Fruit fly (Drosophila melanogaster) whole organism, embryonic: Measurements from ENCODE around the gene ohgt.

Source experiments
- Bdp1 ChIP-seq: fragments of 200-800 bp; sonication (Bioruptor generic); optimal IDR thresholded peaks from 3 replicates; lab custom pipeline; 2016; ENCODE audit warnings: missing biosample characterization, missing genetic modification characterization
- CG10654 ChIP-seq: fragments of 200-800 bp; sonication (Bioruptor generic); optimal IDR thresholded peaks from 2 replicates; lab custom pipeline; 2016; ENCODE audit warnings: missing biosample characterization, missing genetic modification characterization
- CG11247 ChIP-seq: fragments of 200-800 bp; sonication (Bioruptor generic); IDR thresholded peaks from 2 replicates; pipeline ENCODE4 v1.3.6; 2022; ENCODE audit warnings: missing biosample characterization, missing genetic modification characterization
- CG11398 ChIP-seq: fragments of 200-800 bp; sonication (Bioruptor generic); optimal IDR thresholded peaks from 2 replicates; lab custom pipeline; 2016; ENCODE audit warnings: missing biosample characterization, missing genetic modification characterization
- CG14667 ChIP-seq: fragments of 200-800 bp; sonication (Bioruptor generic); IDR thresholded peaks from 2 replicates; pipeline ENCODE4 v1.3.6; 2022; ENCODE audit warnings: missing biosample characterization, missing genetic modification characterization
- CG15601 ChIP-seq: fragments of 200-800 bp; sonication (Bioruptor generic); optimal IDR thresholded peaks from 3 replicates; lab custom pipeline; 2019; ENCODE audit warnings: missing biosample characterization, mild to moderate bottlenecking, missing genetic modification characterization, moderate library complexity
- CG15696 ChIP-seq: fragments of 200-800 bp; sonication (Bioruptor generic); optimal IDR thresholded peaks from 2 replicates; lab custom pipeline; 2019; ENCODE audit warnings: missing biosample characterization, mild to moderate bottlenecking, missing genetic modification characterization, moderate library complexity
- CG1832 ChIP-seq: fragments of 200-800 bp; sonication (Bioruptor generic); optimal IDR thresholded peaks from 2 replicates; lab custom pipeline; 2017; ENCODE audit warnings: missing biosample characterization, mild to moderate bottlenecking, missing genetic modification characterization, inconsistent platforms
- CG3281 ChIP-seq: fragments of 200-800 bp; sonication (Bioruptor generic); optimal IDR thresholded peaks from 3 replicates; lab custom pipeline; 2017; ENCODE audit warnings: missing biosample characterization, mild to moderate bottlenecking, missing genetic modification characterization
- CG34224 ChIP-seq: fragments of 200-800 bp; sonication (Bioruptor generic); IDR thresholded peaks from 3 replicates; pipeline ENCODE4 v1.3.6; 2022; ENCODE audit warnings: missing biosample characterization, missing genetic modification characterization; ENCODE audit not compliant: partially characterized antibody
- CG4282 ChIP-seq: fragments of 200-800 bp; sonication (Bioruptor generic); optimal IDR thresholded peaks from 2 replicates; lab custom pipeline; 2016; ENCODE audit warnings: missing biosample characterization, missing genetic modification characterization
- CG4424 ChIP-seq: fragments of 200-800 bp; sonication (Bioruptor generic); optimal IDR thresholded peaks from 3 replicates; lab custom pipeline; 2016; ENCODE audit warnings: missing biosample characterization, missing genetic modification characterization
- CG4820 ChIP-seq: fragments of 200-800 bp; sonication (Bioruptor generic); optimal IDR thresholded peaks from 3 replicates; lab custom pipeline; 2016; ENCODE audit warnings: missing biosample characterization, missing genetic modification characterization
- CG5245 ChIP-seq: fragments of 200-800 bp; sonication (Bioruptor generic); optimal IDR thresholded peaks from 3 replicates; lab custom pipeline; 2016; ENCODE audit warnings: missing biosample characterization, missing genetic modification characterization
- CG7556 ChIP-seq: fragments of 200-800 bp; sonication (Bioruptor generic); optimal IDR thresholded peaks from 2 replicates; lab custom pipeline; 2017; ENCODE audit warnings: missing biosample characterization, mild to moderate bottlenecking, missing genetic modification characterization
- CG9609 ChIP-seq: fragments of 200-800 bp; sonication (Bioruptor generic); optimal IDR thresholded peaks from 3 replicates; lab custom pipeline; 2016; ENCODE audit warnings: missing biosample characterization, missing genetic modification characterization
- Camta ChIP-seq: fragments of 200-800 bp; sonication (Bioruptor generic); optimal IDR thresholded peaks from 2 replicates; lab custom pipeline; 2016; ENCODE audit warnings: missing biosample characterization, missing genetic modification characterization
- D ChIP-seq, 2 experiments: fragments of 200-800 bp in 1 of 2; fragments of >200 bp in 1 of 2; sonication (Bioruptor generic) in 1 of 2; optimal IDR thresholded peaks; 2 replicates in 1 of 2; 3 replicates in 1 of 2; lab custom pipeline; 2017; ENCODE audit warnings: mild to moderate bottlenecking in 1 of 2, missing biosample characterization in 1 of 2, missing genetic modification characterization in 1 of 2, missing genetic modification reagents in 1 of 2
- D19A ChIP-seq: fragments of 200-800 bp; optimal IDR thresholded peaks from 3 replicates; lab custom pipeline; 2019; ENCODE audit warnings: missing biosample characterization, mild to moderate bottlenecking, missing genetic modification characterization, moderate library complexity
- D19B ChIP-seq: fragments of 200-800 bp; sonication (Bioruptor generic); optimal IDR thresholded peaks from 2 replicates; lab custom pipeline; 2017; ENCODE audit warnings: missing biosample characterization, mild to moderate bottlenecking, missing genetic modification characterization
- Deaf1 ChIP-seq: fragments of 200-800 bp; optimal IDR thresholded peaks from 3 replicates; lab custom pipeline; 2019; ENCODE audit warnings: missing biosample characterization, mild to moderate bottlenecking, missing genetic modification characterization, moderate library complexity
- Fer1 ChIP-seq: fragments of 200-800 bp; sonication (Bioruptor generic); optimal IDR thresholded peaks from 2 replicates; lab custom pipeline; 2017; ENCODE audit warnings: missing biosample characterization, mild to moderate bottlenecking, missing genetic modification characterization
- HLH3B ChIP-seq: fragments of 200-800 bp; sonication (Bioruptor generic); IDR thresholded peaks from 2 replicates; pipeline ENCODE4 v1.3.6; 2022; ENCODE audit warnings: missing biosample characterization, missing genetic modification characterization
- HLH4C ChIP-seq: fragments of 200-800 bp; sonication (Bioruptor generic); IDR thresholded peaks from 3 replicates; pipeline ENCODE4 v1.3.6; 2022; ENCODE audit warnings: missing biosample characterization, missing genetic modification characterization; ENCODE audit not compliant: partially characterized antibody
- Lhr ChIP-seq: fragments of 200-800 bp; sonication (Bioruptor generic); optimal IDR thresholded peaks from 3 replicates; lab custom pipeline; 2017; ENCODE audit warnings: mild to moderate bottlenecking, missing biosample characterization, missing genetic modification reagents, missing genetic modification characterization
- Nf-YC ChIP-seq: fragments of 200-800 bp; optimal IDR thresholded peaks from 3 replicates; lab custom pipeline; 2019; ENCODE audit warnings: missing biosample characterization, mild to moderate bottlenecking, missing genetic modification characterization, moderate library complexity
- Oli ChIP-seq: fragments of 200-800 bp; sonication (Bioruptor generic); optimal IDR thresholded peaks from 2 replicates; lab custom pipeline; 2018; ENCODE audit warnings: missing biosample characterization, mild to moderate bottlenecking, missing genetic modification characterization, moderate library complexity
- PHDP ChIP-seq: fragments of 200-800 bp; sonication (Bioruptor generic); optimal IDR thresholded peaks from 3 replicates; lab custom pipeline; 2018; ENCODE audit warnings: missing biosample characterization, mild to moderate bottlenecking, missing genetic modification characterization, moderate library complexity
- Scr ChIP-seq: fragments of 200-800 bp; sonication (Bioruptor generic); IDR thresholded peaks from 2 replicates; pipeline ENCODE4 v1.3.6; 2022; ENCODE audit warnings: missing biosample characterization, missing genetic modification characterization; ENCODE audit not compliant: partially characterized antibody
- Sox100B ChIP-seq: fragments of 200-800 bp; sonication (Bioruptor generic); optimal IDR thresholded peaks from 3 replicates; lab custom pipeline; 2018; ENCODE audit warnings: missing biosample characterization, mild to moderate bottlenecking, missing genetic modification characterization
- Sox102F ChIP-seq: fragments of 200-800 bp; sonication (Bioruptor generic); optimal IDR thresholded peaks from 2 replicates; lab custom pipeline; 2018; ENCODE audit warnings: missing biosample characterization, mild to moderate bottlenecking, missing genetic modification characterization, moderate library complexity
- YL-1 ChIP-seq: fragments of 200-800 bp; sonication (Bioruptor generic); optimal IDR thresholded peaks from 3 replicates; lab custom pipeline; 2017; ENCODE audit warnings: missing biosample characterization, mild to moderate bottlenecking, missing genetic modification characterization
- al ChIP-seq: fragments of 200-800 bp; sonication (Bioruptor generic); IDR thresholded peaks from 2 replicates; pipeline ENCODE4 v1.3.6; 2022; ENCODE audit warnings: missing biosample characterization, missing genetic modification characterization
- bsh ChIP-seq, 2 experiments: fragments of 200-800 bp; sonication (Bioruptor generic); optimal IDR thresholded peaks; 2 replicates each; lab custom pipeline; 2017 to 2018; ENCODE audit warnings: mild to moderate bottlenecking in 2 of 2, missing biosample characterization in 2 of 2, missing genetic modification characterization in 2 of 2, moderate library complexity in 1 of 2
- caup ChIP-seq: fragments of 200-800 bp; sonication (Bioruptor generic); optimal IDR thresholded peaks from 3 replicates; lab custom pipeline; 2017; ENCODE audit warnings: missing biosample characterization, mild to moderate bottlenecking, missing genetic modification characterization, moderate library complexity; ENCODE audit not compliant: severe bottlenecking
- crol ChIP-seq: fragments of 200-800 bp; sonication (Bioruptor generic); IDR thresholded peaks from 2 replicates; pipeline ENCODE4 v1.3.6; 2022; ENCODE audit warnings: missing biosample characterization, missing genetic modification characterization
- dpn ChIP-seq, 2 experiments: fragments of 200-800 bp; sonication (Bioruptor generic); optimal IDR thresholded peaks; 3 replicates each; lab custom pipeline; 2016; ENCODE audit warnings: missing biosample characterization in 2 of 2, missing genetic modification characterization in 2 of 2
- ems ChIP-seq: fragments of 200-800 bp; sonication (Bioruptor generic); optimal IDR thresholded peaks from 3 replicates; lab custom pipeline; 2016; ENCODE audit warnings: missing biosample characterization, missing genetic modification characterization
- exex ChIP-seq: fragments of 200-800 bp; sonication (Bioruptor generic); optimal IDR thresholded peaks from 4 replicates; lab custom pipeline; 2018; ENCODE audit warnings: missing biosample characterization, mild to moderate bottlenecking, missing genetic modification characterization, moderate library complexity
- fd64A ChIP-seq: fragments of 200-800 bp; sonication (Bioruptor generic); optimal IDR thresholded peaks from 3 replicates; lab custom pipeline; 2018; ENCODE audit warnings: missing biosample characterization, mild to moderate bottlenecking, missing genetic modification characterization
- gcm ChIP-seq: fragments of 200-800 bp; sonication (Bioruptor generic); optimal IDR thresholded peaks from 2 replicates; lab custom pipeline; 2019; ENCODE audit warnings: missing biosample characterization, mild to moderate bottlenecking, missing genetic modification characterization, moderate library complexity
- gsb ChIP-seq: fragments of 200-800 bp; sonication (Bioruptor generic); IDR thresholded peaks from 2 replicates; pipeline ENCODE4 v1.3.6; 2022; ENCODE audit warnings: missing biosample characterization, missing genetic modification characterization
- nerfin-1 ChIP-seq: fragments of 200-800 bp; sonication (Bioruptor generic); optimal IDR thresholded peaks from 3 replicates; lab custom pipeline; 2019; ENCODE audit warnings: missing biosample characterization, mild to moderate bottlenecking, missing genetic modification characterization, moderate library complexity
- slp2 ChIP-seq: fragments of 200-800 bp; sonication (Bioruptor generic); optimal IDR thresholded peaks from 2 replicates; lab custom pipeline; 2016; ENCODE audit warnings: missing biosample characterization, missing genetic modification characterization
- sna ChIP-seq: fragments of 200-800 bp; sonication (Bioruptor generic); IDR thresholded peaks from 2 replicates; pipeline ENCODE4 v1.3.6; 2022; ENCODE audit warnings: missing biosample characterization, missing genetic modification characterization; ENCODE audit not compliant: partially characterized antibody
- vnd ChIP-seq: fragments of 200-800 bp; sonication (Bioruptor generic); IDR thresholded peaks from 3 replicates; pipeline ENCODE4 v1.3.6; 2022; ENCODE audit warnings: missing biosample characterization, missing genetic modification characterization; ENCODE audit not compliant: partially characterized antibody
- z ChIP-seq: fragments of 200-800 bp; sonication (Bioruptor generic); IDR thresholded peaks from 3 replicates; pipeline ENCODE4 v1.3.6; 2022; ENCODE audit warnings: missing biosample characterization, missing genetic modification characterization
- zf30C ChIP-seq: fragments of 200-800 bp; sonication (Bioruptor generic); optimal IDR thresholded peaks from 3 replicates; lab custom pipeline; 2018; ENCODE audit warnings: missing biosample characterization, mild to moderate bottlenecking, missing genetic modification characterization

Gene ohgt

dm6 chr3R:10032951-10033720 is 15.9 kb upstream of the ohgt start (continued):
- TF ChIP-seq CG34224 (GFP tag; lab: Robert Waterston, UW) (no peak), PHDP (tag; lab: Kevin White, UChicago) (peak; percentile 16), CG14667 (no peak), vnd (GFP tag; lab: Robert Waterston, UW) (no peak), caup (no peak), HLH4C (no peak), crol (no peak), CG15696 (no peak), CG3281 (no peak), gsb (no peak), exex (tag; lab: Kevin White, UChicago) (no peak), D19A (no peak), D19B (GFP tag; lab: Kevin White, UChicago) (no peak), z (no peak), fd64A (GFP tag; lab: Kevin White, UChicago) (no peak), CG7556 (GFP tag; lab: Kevin White, UChicago) (peak; percentile 13), CG4282 (no peak), CG1832 (no peak), CG9609 (GFP tag; lab: Kevin White, UChicago) (no peak), bsh (GFP tag; optimal IDR thresholded peaks at IDR 0.05; lab: Kevin White, UChicago) (peak in 1 of 2 experiments; percentile 17), Nf-YC (tag; lab: Kevin White, UChicago) (no peak), HLH3B (no peak), Bdp1 (GFP tag; lab: Kevin White, UChicago) (no peak), ems (GFP tag; lab: Kevin White, UChicago) (no peak), Sox100B (GFP tag; lab: Kevin White, UChicago) (no peak), al (GFP tag; lab: Robert Waterston, UW) (no peak), CG4820 (GFP tag; lab: Kevin White, UChicago) (no peak), nerfin-1 (tag; lab: Kevin White, UChicago) (no peak), CG10654 (GFP tag; lab: Kevin White, UChicago) (no peak), CG11247 (GFP tag; lab: Robert Waterston, UW) (no peak), Lhr (GFP tag; lab: Kevin White, UChicago) (no peak), gcm (GFP tag; lab: Kevin White, UChicago) (no peak), CG11398 (GFP tag; lab: Kevin White, UChicago) (no peak), YL-1 (no peak), Scr (GFP tag; lab: Robert Waterston, UW) (no peak), D (optimal IDR thresholded peaks at IDR 0.05; lab: Kevin White, UChicago) (no peak), D (GFP tag; optimal IDR thresholded peaks at IDR 0.05; lab: Kevin White, UChicago) (no peak), Fer1 (GFP tag; lab: Kevin White, UChicago) (no peak), sna (GFP tag; lab: Robert Waterston, UW) (no peak), slp2 (no peak), zf30C (GFP tag; lab: Kevin White, UChicago) (no peak), CG4424 (GFP tag; lab: Kevin White, UChicago) (peak; percentile 25), CG15601 (tag; lab: Kevin White, UChicago) (peak; percentile 1), dpn (GFP tag; optimal IDR thresholded peaks at IDR 0.05; lab: Kevin White, UChicago) (no peak), Deaf1 (tag; lab: Kevin White, UChicago) (no peak), Camta (GFP tag; lab: Kevin White, UChicago) (no peak), Sox102F (GFP tag; lab: Kevin White, UChicago) (peak; percentile 54), CG5245 (GFP tag; lab: Kevin White, UChicago) (no peak), Oli (tag; lab: Kevin White, UChicago) (peak; percentile 17)
